Fruit fly (Drosophila melanogaster) whole organism, embryonic: Measurements from ENCODE around the gene CG14402.

Experiments
- Abd-B ChIP-seq: fragments of 200-800 bp; sonication (Bioruptor generic); optimal IDR thresholded peaks from 2 replicates; lab custom pipeline; 2018; ENCODE audit warnings: missing biosample characterization, mild to moderate bottlenecking, missing genetic modification characterization, moderate library complexity
- Atf6 ChIP-seq: fragments of 200-800 bp; sonication (Bioruptor generic); IDR thresholded peaks from 2 replicates; pipeline ENCODE4 v1.3.6; 2022; ENCODE audit warnings: missing biosample characterization, missing genetic modification characterization
- Bgb ChIP-seq: fragments of 200-800 bp; sonication (Bioruptor generic); IDR thresholded peaks from 2 replicates; pipeline ENCODE4 v1.3.6; 2022; ENCODE audit warnings: missing biosample characterization, missing genetic modification characterization; ENCODE audit not compliant: partially characterized antibody
- CG10209 ChIP-seq: fragments of 200-800 bp; sonication (Bioruptor generic); optimal IDR thresholded peaks from 3 replicates; lab custom pipeline; 2017; ENCODE audit warnings: missing biosample characterization, mild to moderate bottlenecking, missing genetic modification characterization, missing genetic modification reagents
- CG12299 ChIP-seq: fragments of 200-800 bp; sonication (Bioruptor generic); optimal IDR thresholded peaks from 2 replicates; lab custom pipeline; 2018; ENCODE audit warnings: missing biosample characterization, mild to moderate bottlenecking, missing genetic modification characterization
- CG12769 ChIP-seq: fragments of 200-800 bp; sonication (Bioruptor generic); optimal IDR thresholded peaks from 2 replicates; lab custom pipeline; 2019; ENCODE audit warnings: missing biosample characterization, mild to moderate bottlenecking, missing genetic modification characterization, moderate library complexity
- CG16813 ChIP-seq: fragments of 200-800 bp; sonication (Bioruptor generic); IDR thresholded peaks from 3 replicates; pipeline ENCODE4 v1.3.6; 2022; ENCODE audit warnings: missing biosample characterization, missing genetic modification characterization; ENCODE audit not compliant: partially characterized antibody
- CG17359 ChIP-seq: fragments of 200-800 bp; sonication (Bioruptor generic); optimal IDR thresholded peaks from 3 replicates; lab custom pipeline; 2018; ENCODE audit warnings: missing biosample characterization, mild to moderate bottlenecking, missing genetic modification characterization, moderate library complexity
- CG17912 ChIP-seq: fragments of 200-800 bp; sonication (Bioruptor generic); optimal IDR thresholded peaks from 2 replicates; lab custom pipeline; 2018; ENCODE audit warnings: missing biosample characterization, mild to moderate bottlenecking, missing genetic modification characterization
- CG2889 ChIP-seq: fragments of 200-800 bp; sonication (Bioruptor generic); IDR thresholded peaks from 3 replicates; pipeline ENCODE4 v1.3.6; 2022; ENCODE audit warnings: missing biosample characterization, missing genetic modification characterization
- CG31388 ChIP-seq: fragments of 200-800 bp; sonication (Bioruptor generic); optimal IDR thresholded peaks from 2 replicates; lab custom pipeline; 2016; ENCODE audit warnings: missing biosample characterization, missing genetic modification characterization
- CG31441 ChIP-seq: fragments of 200-800 bp; sonication (Bioruptor generic); IDR thresholded peaks from 2 replicates; pipeline ENCODE4 v1.3.6; 2022; ENCODE audit warnings: missing biosample characterization, missing genetic modification characterization
- CG3163 ChIP-seq: fragments of 200-800 bp; sonication (Bioruptor generic); optimal IDR thresholded peaks from 3 replicates; lab custom pipeline; 2016; ENCODE audit warnings: missing biosample characterization, missing genetic modification characterization
- CG32767 ChIP-seq: fragments of 200-800 bp; sonication (Bioruptor generic); IDR thresholded peaks from 2 replicates; pipeline ENCODE4 v1.3.6; 2022; ENCODE audit warnings: missing biosample characterization, missing genetic modification characterization
- CG6254 ChIP-seq: fragments of 200-800 bp; sonication (Bioruptor generic); optimal IDR thresholded peaks from 3 replicates; lab custom pipeline; 2017; ENCODE audit warnings: mild to moderate bottlenecking, missing biosample characterization, missing genetic modification reagents, missing genetic modification characterization
- D19B ChIP-seq: fragments of 200-800 bp; sonication (Bioruptor generic); optimal IDR thresholded peaks from 2 replicates; lab custom pipeline; 2017; ENCODE audit warnings: missing biosample characterization, mild to moderate bottlenecking, missing genetic modification characterization
- Dip2 ChIP-seq: fragments of 200-800 bp; sonication (Bioruptor generic); IDR thresholded peaks from 2 replicates; pipeline ENCODE4 v1.3.6; 2022; ENCODE audit warnings: missing biosample characterization, missing genetic modification characterization
- Drgx ChIP-seq: fragments of 200-800 bp; sonication (Bioruptor generic); IDR thresholded peaks from 2 replicates; pipeline ENCODE4 v1.3.6; 2022; ENCODE audit warnings: missing biosample characterization, missing genetic modification characterization
- Elba2 ChIP-seq: fragments of 200-800 bp; sonication (Bioruptor generic); optimal IDR thresholded peaks from 3 replicates; lab custom pipeline; 2016; ENCODE audit warnings: missing biosample characterization, missing genetic modification characterization
- Fer1 ChIP-seq: fragments of 200-800 bp; sonication (Bioruptor generic); optimal IDR thresholded peaks from 2 replicates; lab custom pipeline; 2017; ENCODE audit warnings: missing biosample characterization, mild to moderate bottlenecking, missing genetic modification characterization
- Hand ChIP-seq: fragments of 200-800 bp; sonication (Bioruptor generic); optimal IDR thresholded peaks from 2 replicates; lab custom pipeline; 2017; ENCODE audit warnings: mild to moderate bottlenecking, missing biosample characterization, missing genetic modification reagents, missing genetic modification characterization
- Hmr ChIP-seq: fragments of 200-800 bp; sonication (Bioruptor generic); optimal IDR thresholded peaks from 3 replicates; lab custom pipeline; 2017; ENCODE audit warnings: mild to moderate bottlenecking, missing biosample characterization, missing genetic modification reagents, missing genetic modification characterization
- MTF-1 ChIP-seq: fragments of 200-800 bp; sonication (Bioruptor generic); optimal IDR thresholded peaks from 2 replicates; lab custom pipeline; 2018; ENCODE audit warnings: missing biosample characterization, mild to moderate bottlenecking, missing genetic modification characterization, borderline replicate concordance
- Mad ChIP-seq: fragments of 200-800 bp; sonication (Bioruptor generic); optimal IDR thresholded peaks from 2 replicates; lab custom pipeline; 2016; ENCODE audit warnings: missing biosample characterization, missing genetic modification characterization
- Meics ChIP-seq: fragments of 200-800 bp; sonication (Bioruptor generic); optimal IDR thresholded peaks from 2 replicates; lab custom pipeline; 2017; ENCODE audit warnings: missing biosample characterization, mild to moderate bottlenecking, missing genetic modification characterization
- Mrtf ChIP-seq: fragments of 200-800 bp; sonication (Bioruptor generic); IDR thresholded peaks from 3 replicates; pipeline ENCODE4 v1.3.6; 2022; ENCODE audit warnings: missing biosample characterization, missing genetic modification characterization
- Nf-YB ChIP-seq: fragments of 200-800 bp; sonication (Bioruptor generic); optimal IDR thresholded peaks from 3 replicates; lab custom pipeline; 2019; ENCODE audit warnings: missing biosample characterization, mild to moderate bottlenecking, missing genetic modification characterization, moderate library complexity
- Sin3A ChIP-seq: fragments of >200 bp; optimal IDR thresholded peaks from 2 replicates; lab custom pipeline; 2018
- Stat92E ChIP-seq, 3 experiments: fragments of >200 bp in 2 of 3; fragments of 200-800 bp in 1 of 3; sonication (Bioruptor generic) in 1 of 3; optimal IDR thresholded peaks; 2 replicates each; lab custom pipeline; 2017 to 2019; ENCODE audit warnings: missing biosample characterization in 3 of 3, missing genetic modification characterization in 3 of 3, mild to moderate bottlenecking in 1 of 3, moderate library complexity in 1 of 3
- Xbp1 ChIP-seq: fragments of 200-800 bp; sonication (Bioruptor generic); optimal IDR thresholded peaks from 3 replicates; lab custom pipeline; 2016; ENCODE audit warnings: missing biosample characterization, mild to moderate bottlenecking, missing genetic modification characterization
- abd-A ChIP-seq: fragments of 200-800 bp; sonication (Bioruptor generic); optimal IDR thresholded peaks from 3 replicates; lab custom pipeline; 2019; ENCODE audit warnings: missing biosample characterization, mild to moderate bottlenecking, missing genetic modification characterization, moderate library complexity
- ap ChIP-seq: fragments of 200-800 bp; sonication (Bioruptor generic); IDR thresholded peaks from 2 replicates; pipeline ENCODE4 v1.3.6; 2022; ENCODE audit warnings: missing biosample characterization, missing genetic modification characterization
- ase ChIP-seq: fragments of 200-800 bp; sonication (Bioruptor generic); IDR thresholded peaks from 3 replicates; pipeline ENCODE4 v1.3.6; 2022; ENCODE audit warnings: missing biosample characterization, missing genetic modification characterization
- ash1 ChIP-seq: fragments of 200-800 bp; sonication (Bioruptor generic); optimal IDR thresholded peaks from 2 replicates; lab custom pipeline; 2018; ENCODE audit warnings: missing biosample characterization, mild to moderate bottlenecking, missing genetic modification characterization
- bab2 ChIP-seq: fragments of 200-800 bp; sonication (Bioruptor generic); optimal IDR thresholded peaks from 2 replicates; lab custom pipeline; 2016; ENCODE audit warnings: missing biosample characterization, missing genetic modification characterization
- cas ChIP-seq: fragments of 200-800 bp; sonication (Bioruptor generic); IDR thresholded peaks from 2 replicates; pipeline ENCODE4 v1.3.6; 2022; ENCODE audit warnings: missing biosample characterization, missing genetic modification characterization
- gcm ChIP-seq: fragments of 200-800 bp; sonication (Bioruptor generic); optimal IDR thresholded peaks from 2 replicates; lab custom pipeline; 2019; ENCODE audit warnings: missing biosample characterization, mild to moderate bottlenecking, missing genetic modification characterization, moderate library complexity
- gcm2 ChIP-seq: fragments of 200-800 bp; sonication (Bioruptor generic); optimal IDR thresholded peaks from 2 replicates; lab custom pipeline; 2016; ENCODE audit warnings: missing biosample characterization, missing genetic modification characterization
- gsb-n ChIP-seq: fragments of 200-800 bp; sonication (Bioruptor generic); optimal IDR thresholded peaks from 3 replicates; lab custom pipeline; 2018; ENCODE audit warnings: missing biosample characterization, mild to moderate bottlenecking, missing genetic modification characterization
- h ChIP-seq: fragments of >200 bp; optimal IDR thresholded peaks from 2 replicates; lab custom pipeline; 2017
- ken ChIP-seq: fragments of 200-800 bp; sonication (Bioruptor generic); IDR thresholded peaks from 3 replicates; pipeline ENCODE4 v1.3.6; 2022; ENCODE audit warnings: missing biosample characterization, missing genetic modification characterization
- lov ChIP-seq, 2 experiments: fragments of 200-800 bp in 1 of 2; fragments of >200 bp in 1 of 2; sonication (Bioruptor generic) in 1 of 2; IDR thresholded peaks in 1 of 2; optimal IDR thresholded peaks in 1 of 2; 2 replicates in 1 of 2; 3 replicates in 1 of 2; pipeline versions ENCODE4 v1.3.6 to Lab custom; 2017 to 2022; ENCODE audit warnings: missing biosample characterization in 1 of 2, missing genetic modification characterization in 1 of 2
- nerfin-1 ChIP-seq: fragments of 200-800 bp; sonication (Bioruptor generic); optimal IDR thresholded peaks from 3 replicates; lab custom pipeline; 2019; ENCODE audit warnings: missing biosample characterization, mild to moderate bottlenecking, missing genetic modification characterization, moderate library complexity
- org-1 ChIP-seq: fragments of 200-800 bp; sonication (Bioruptor generic); optimal IDR thresholded peaks from 2 replicates; lab custom pipeline; 2017; ENCODE audit warnings: missing biosample characterization, missing genetic modification characterization
- psq ChIP-seq: fragments of 200-800 bp; sonication (Bioruptor generic); optimal IDR thresholded peaks from 2 replicates; lab custom pipeline; 2017; ENCODE audit warnings: missing biosample characterization, missing genetic modification characterization
- seq ChIP-seq: fragments of 200-800 bp; sonication (Bioruptor generic); IDR thresholded peaks from 2 replicates; pipeline ENCODE4 v1.3.6; 2022; ENCODE audit warnings: missing biosample characterization, missing genetic modification characterization
- sim ChIP-seq: fragments of 200-800 bp; sonication (Bioruptor generic); IDR thresholded peaks from 2 replicates; pipeline ENCODE4 v1.3.6; 2022; ENCODE audit warnings: missing biosample characterization, missing genetic modification characterization
- sr ChIP-seq: fragments of 200-800 bp; sonication (Bioruptor generic); IDR thresholded peaks from 3 replicates; pipeline ENCODE4 v1.3.6; 2022; ENCODE audit warnings: missing biosample characterization, missing genetic modification characterization
- sug ChIP-seq: fragments of 200-800 bp; optimal IDR thresholded peaks from 2 replicates; lab custom pipeline; 2019; ENCODE audit warnings: missing biosample characterization, mild to moderate bottlenecking, missing genetic modification characterization, moderate library complexity
- vnd ChIP-seq: fragments of 200-800 bp; sonication (Bioruptor generic); IDR thresholded peaks from 3 replicates; pipeline ENCODE4 v1.3.6; 2022; ENCODE audit warnings: missing biosample characterization, missing genetic modification characterization; ENCODE audit not compliant: partially characterized antibody
- yki ChIP-seq: fragments of >200 bp; optimal IDR thresholded peaks from 3 replicates; lab custom pipeline; 2018

Gene CG14402

dm6 chr2L:20821249-20822024, 27.7 kb upstream of the CG14402 start (continued):
- TF ChIP-seq CG10209 (no peak), CG12299 (no peak), MTF-1 (GFP tag; lab: Kevin White, UChicago) (peak; percentile 9), sr (GFP tag; lab: Robert Waterston, UW) (peak; percentile 85; the same call in 2 of the 3 replicates), D19B (no peak), Atf6 (GFP tag; lab: Robert Waterston, UW) (no peak; the same call in 1 of the 2 replicates), Xbp1 (GFP tag; lab: Kevin White, UChicago) (no peak), lov (optimal IDR thresholded peaks at IDR 0.05; lab: Kevin White, UChicago) (no peak), lov (GFP tag; IDR thresholded peaks at IDR 0.05; lab: Robert Waterston, UW) (no peak), cas (GFP tag; lab: Robert Waterston, UW) (no peak; the same call in 1 of the 2 replicates), Stat92E (GFP tag; optimal IDR thresholded peaks at IDR 0.05; lab: Kevin White, UChicago) (peak in 1 of 3 experiments; percentile 32), Bgb (GFP tag; lab: Robert Waterston, UW) (peak; percentile 40; the same call in 1 of the 2 replicates), gcm (GFP tag; lab: Kevin White, UChicago) (no peak), Fer1 (peak; percentile 56), bab2 (GFP tag; lab: Kevin White, UChicago) (no peak), CG31441 (GFP tag; lab: Robert Waterston, UW) (peak; percentile 27; the same call in 1 of the 2 replicates), Hmr (GFP tag; lab: Kevin White, UChicago) (no peak), psq (no peak), CG17912 (GFP tag; lab: Kevin White, UChicago) (peak; percentile 10), Sin3A (no peak), CG16813 (GFP tag; lab: Robert Waterston, UW) (no peak), CG2889 (no peak), Dip2 (GFP tag; lab: Robert Waterston, UW) (no peak), ash1 (GFP tag; lab: Kevin White, UChicago) (no peak), Mad (GFP tag; lab: Kevin White, UChicago) (peak; percentile 25), Mrtf (GFP tag; lab: Robert Waterston, UW) (no peak), Nf-YB (GFP tag; lab: Kevin White, UChicago) (no peak), Drgx (GFP tag; lab: Robert Waterston, UW) (peak; percentile 77), CG17359 (tag; lab: Kevin White, UChicago) (peak; percentile 44), ase (GFP tag; lab: Robert Waterston, UW) (0 out of 3 replicates have a peak, but pooled peaks have one; percentile 47), h (lab: Kevin White, UChicago) (no peak), ap (GFP tag; lab: Robert Waterston, UW) (no peak), Elba2 (no peak), Hand (GFP tag; lab: Kevin White, UChicago) (no peak), CG31388 (GFP tag; lab: Kevin White, UChicago) (no peak), vnd (GFP tag; lab: Robert Waterston, UW) (0 out of 3 replicates have a peak, but pooled peaks have one; percentile 36), CG3163 (no peak), yki (lab: Kevin White, UChicago) (peak; percentile 80), sug (tag; lab: Kevin White, UChicago) (peak; percentile 56), CG6254 (GFP tag; lab: Kevin White, UChicago) (no peak)

- TF ChIP-seq CG32767 (GFP tag; lab: Robert Waterston, UW), result no peak
- TF ChIP-seq abd-A (tag; lab: Kevin White, UChicago), result peak; percentile 36
- 0 out of 3 replicates have a peak, but pooled peaks have one; percentile 7 for TF ChIP-seq ken (GFP tag; lab: Robert Waterston, UW)
- TF ChIP-seq Abd-B, result no peak
- no peak for TF ChIP-seq gcm2
- TF ChIP-seq nerfin-1 (tag; lab: Kevin White, UChicago), result no peak
- no peak for TF ChIP-seq seq (GFP tag; lab: Robert Waterston, UW)
- no peak for TF ChIP-seq gsb-n (tag; lab: Kevin White, UChicago)
- peak; percentile 50 for TF ChIP-seq CG12769 (tag; lab: Kevin White, UChicago)
- TF ChIP-seq gcm (GFP tag; lab: Kevin White, UChicago), result no peak
- TF ChIP-seq Meics (GFP tag; lab: Kevin White, UChicago), result no peak
- no peak for TF ChIP-seq org-1 (GFP tag; lab: Kevin White, UChicago)
- TF ChIP-seq sim (GFP tag; lab: Robert Waterston, UW), result no peak
These were observed 27.1 kb upstream of the CG14402 start for dm6 chr2L:20822025-20822371.
